Fruit fly (Drosophila melanogaster) whole organism, prepupa: Measurements from ENCODE around the gene Atg1.

Experiments used
- Blimp-1 ChIP-seq: fragments of 200-800 bp; sonication (Bioruptor generic); optimal IDR thresholded peaks from 3 replicates; lab custom pipeline; 2017; ENCODE audit warnings: missing biosample characterization, missing genetic modification characterization, mild to moderate bottlenecking, moderate library complexity, missing genetic modification reagents
- CG10669 ChIP-seq: fragments of 200-800 bp; sonication (Bioruptor generic); optimal IDR thresholded peaks from 3 replicates; lab custom pipeline; 2018; ENCODE audit warnings: missing biosample characterization, mild to moderate bottlenecking, missing genetic modification characterization, moderate library complexity
- CG11294 ChIP-seq: fragments of 200-800 bp; sonication (Bioruptor generic); IDR thresholded peaks from 2 replicates; pipeline ENCODE4 v1.3.6; 2022; ENCODE audit warnings: missing biosample characterization, missing genetic modification characterization
- CG15336 ChIP-seq: fragments of 200-800 bp; sonication (Bioruptor generic); IDR thresholded peaks from 2 replicates; pipeline ENCODE4 v1.3.6; 2022; ENCODE audit warnings: missing biosample characterization, missing genetic modification characterization
- CG3032 ChIP-seq: fragments of 200-800 bp; optimal IDR thresholded peaks from 2 replicates; lab custom pipeline; 2019; ENCODE audit warnings: missing biosample characterization, mild to moderate bottlenecking, missing genetic modification characterization, moderate library complexity
- CG32006 ChIP-seq: fragments of 200-800 bp; sonication (Bioruptor generic); optimal IDR thresholded peaks from 3 replicates; lab custom pipeline; 2017; ENCODE audit warnings: missing biosample characterization, mild to moderate bottlenecking, missing genetic modification characterization
- CG34406 ChIP-seq: fragments of 200-800 bp; sonication (Bioruptor generic); optimal IDR thresholded peaks from 3 replicates; lab custom pipeline; 2016; ENCODE audit warnings: missing biosample characterization, missing genetic modification characterization
- CG4318 ChIP-seq: fragments of 200-800 bp; sonication (Bioruptor generic); optimal IDR thresholded peaks from 3 replicates; lab custom pipeline; 2017; ENCODE audit warnings: missing biosample characterization, mild to moderate bottlenecking, missing genetic modification characterization
- CG6163 ChIP-seq: fragments of 200-800 bp; sonication (Bioruptor generic); IDR thresholded peaks from 3 replicates; pipeline ENCODE4 v1.3.6; 2022; ENCODE audit warnings: missing biosample characterization, missing genetic modification characterization
- CG6792 ChIP-seq: fragments of 200-800 bp; sonication (Bioruptor generic); optimal IDR thresholded peaks from 3 replicates; lab custom pipeline; 2016; ENCODE audit warnings: missing biosample characterization, missing genetic modification characterization
- CG6808 ChIP-seq: fragments of 200-800 bp; sonication (Bioruptor generic); optimal IDR thresholded peaks from 3 replicates; lab custom pipeline; 2017; ENCODE audit warnings: missing biosample characterization, missing genetic modification characterization, mild to moderate bottlenecking, moderate library complexity, missing genetic modification reagents
- CG6854 ChIP-seq: fragments of 200-800 bp; sonication (Bioruptor generic); optimal IDR thresholded peaks from 2 replicates; lab custom pipeline; 2017; ENCODE audit warnings: missing biosample characterization, mild to moderate bottlenecking, missing genetic modification characterization
- CG7368 ChIP-seq: fragments of 200-800 bp; sonication (Bioruptor generic); optimal IDR thresholded peaks from 3 replicates; lab custom pipeline; 2016; ENCODE audit warnings: missing biosample characterization, missing genetic modification characterization
- CG8119 ChIP-seq: fragments of 200-800 bp; sonication (Bioruptor generic); IDR thresholded peaks from 3 replicates; pipeline ENCODE4 v1.3.6; 2022; ENCODE audit warnings: missing biosample characterization, missing genetic modification characterization
- Eip78C ChIP-seq: fragments of 200-800 bp; sonication (Bioruptor generic); peaks from one replicate; lab custom pipeline; 2016; ENCODE audit warnings: missing biosample characterization, missing genetic modification characterization
- Eip93F ChIP-seq: fragments of 200-800 bp; sonication (Bioruptor generic); optimal IDR thresholded peaks from 2 replicates; lab custom pipeline; 2016; ENCODE audit warnings: missing biosample characterization, mild to moderate bottlenecking, missing genetic modification characterization
- Gug ChIP-seq: fragments of 200-800 bp; sonication (Bioruptor generic); IDR thresholded peaks from 2 replicates; pipeline ENCODE4 v1.3.6; 2022; ENCODE audit warnings: missing biosample characterization, missing genetic modification characterization
- Hr39 ChIP-seq: fragments of 200-800 bp; sonication (Bioruptor generic); optimal IDR thresholded peaks from 2 replicates; lab custom pipeline; 2016; ENCODE audit warnings: missing biosample characterization, missing genetic modification characterization
- Lpt ChIP-seq: fragments of 200-800 bp; sonication (Bioruptor generic); optimal IDR thresholded peaks from 3 replicates; lab custom pipeline; 2016; ENCODE audit warnings: missing biosample characterization, missing genetic modification characterization
- OdsH ChIP-seq: fragments of 200-800 bp; sonication (Bioruptor generic); optimal IDR thresholded peaks from 3 replicates; lab custom pipeline; 2016; ENCODE audit warnings: missing biosample characterization, missing genetic modification characterization
- Sox102F ChIP-seq: fragments of 200-800 bp; sonication (Bioruptor generic); optimal IDR thresholded peaks from 2 replicates; lab custom pipeline; 2016; ENCODE audit warnings: missing biosample characterization, mild to moderate bottlenecking, missing genetic modification characterization
- Sox14 ChIP-seq: fragments of 200-800 bp; sonication (Bioruptor generic); optimal IDR thresholded peaks from 3 replicates; lab custom pipeline; 2016; ENCODE audit warnings: missing biosample characterization, missing genetic modification characterization
- Sox15 ChIP-seq: fragments of 200-800 bp; sonication (Bioruptor generic); optimal IDR thresholded peaks from 3 replicates; lab custom pipeline; 2016; ENCODE audit warnings: missing biosample characterization, missing genetic modification characterization
- achi ChIP-seq: fragments of 200-800 bp; sonication (Bioruptor generic); optimal IDR thresholded peaks from 3 replicates; lab custom pipeline; 2016; ENCODE audit warnings: missing biosample characterization, missing genetic modification characterization
- cyc ChIP-seq: fragments of 200-800 bp; sonication (Bioruptor generic); optimal IDR thresholded peaks from 3 replicates; lab custom pipeline; 2016; ENCODE audit warnings: missing biosample characterization, missing genetic modification characterization
- dsx ChIP-seq: fragments of 200-800 bp; optimal IDR thresholded peaks from 3 replicates; lab custom pipeline; 2019; ENCODE audit warnings: missing biosample characterization, mild to moderate bottlenecking, missing genetic modification characterization, moderate library complexity; ENCODE audit not compliant: poor library complexity, severe bottlenecking
- eg ChIP-seq: fragments of 200-800 bp; sonication (Bioruptor generic); IDR thresholded peaks from 3 replicates; pipeline ENCODE4 v1.3.6; 2022; ENCODE audit warnings: missing biosample characterization, missing genetic modification characterization
- esn ChIP-seq: fragments of 200-800 bp; sonication (Bioruptor generic); optimal IDR thresholded peaks from 2 replicates; lab custom pipeline; 2016; ENCODE audit warnings: missing biosample characterization, mild to moderate bottlenecking, missing genetic modification characterization, moderate library complexity
- fd85E ChIP-seq: fragments of 200-800 bp; sonication (Bioruptor generic); optimal IDR thresholded peaks from 3 replicates; lab custom pipeline; 2016; ENCODE audit warnings: missing biosample characterization, missing genetic modification characterization
- fkh ChIP-seq: fragments of 200-800 bp; sonication (Bioruptor generic); optimal IDR thresholded peaks from 3 replicates; lab custom pipeline; 2017; ENCODE audit warnings: missing biosample characterization, mild to moderate bottlenecking, missing genetic modification characterization, moderate library complexity
- net ChIP-seq: fragments of 200-800 bp; sonication (Bioruptor generic); optimal IDR thresholded peaks from 3 replicates; lab custom pipeline; 2016; ENCODE audit warnings: missing biosample characterization, missing genetic modification characterization
- pdm3 ChIP-seq: fragments of 200-800 bp; sonication (Bioruptor generic); optimal IDR thresholded peaks from 3 replicates; lab custom pipeline; 2016; ENCODE audit warnings: missing biosample characterization, missing genetic modification characterization
- ss ChIP-seq, 2 experiments: fragments of 200-800 bp; sonication (Bioruptor generic); optimal IDR thresholded peaks; 2 replicates in 1 of 2; 3 replicates in 1 of 2; lab custom pipeline; 2017 to 2018; ENCODE audit warnings: mild to moderate bottlenecking in 2 of 2, missing biosample characterization in 2 of 2, missing genetic modification characterization in 2 of 2, moderate library complexity in 1 of 2
- svp ChIP-seq: fragments of 200-800 bp; sonication (Bioruptor generic); peaks from one replicate; lab custom pipeline; 2016; ENCODE audit warnings: missing biosample characterization, missing genetic modification characterization
- topi ChIP-seq: fragments of 200-800 bp; sonication (Bioruptor generic); optimal IDR thresholded peaks from 3 replicates; lab custom pipeline; 2016; ENCODE audit warnings: missing biosample characterization, missing genetic modification characterization
- vri ChIP-seq: fragments of 200-800 bp; sonication (Bioruptor generic); optimal IDR thresholded peaks from 3 replicates; lab custom pipeline; 2016; ENCODE audit warnings: missing biosample characterization, mild to moderate bottlenecking, missing genetic modification characterization

Atg1 gene

DNA sequence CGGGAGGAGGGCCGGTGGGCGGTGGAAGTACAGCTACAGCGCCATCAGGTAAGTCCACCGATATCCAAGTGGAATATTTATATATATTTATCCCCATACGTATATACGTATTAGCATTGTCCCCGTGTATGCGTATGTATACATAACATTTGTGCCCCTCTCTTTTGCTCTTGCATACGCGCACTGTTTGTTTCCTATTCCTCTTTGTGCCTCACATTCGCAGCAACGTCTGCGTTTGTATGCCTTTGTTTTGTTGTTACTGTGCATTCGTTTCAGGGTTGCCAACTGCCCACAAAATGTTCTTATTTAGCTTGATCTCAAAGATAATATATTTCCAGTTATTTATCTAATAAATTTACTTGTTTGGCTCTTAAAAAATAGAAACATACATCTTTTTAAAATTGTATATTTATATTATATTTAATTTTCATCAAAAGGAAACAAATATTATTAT lies 1.4 kb upstream of the Atg1 start (continued):
- TF ChIP-seq achi (GFP tag; lab: Kevin White, UChicago): peak; percentile 67
- TF ChIP-seq eg (GFP tag; lab: Robert Waterston, UW): peak; percentile 72; the same call in 2 of the 3 replicates
- no peak for TF ChIP-seq net (GFP tag; lab: Kevin White, UChicago)
- peak; percentile 62 for TF ChIP-seq CG34406
- TF ChIP-seq Eip78C (GFP tag; lab: Kevin White, UChicago): peak; percentile 86
- TF ChIP-seq CG7368 (GFP tag; lab: Kevin White, UChicago): peak; percentile 57
- TF ChIP-seq CG3032: peak; percentile 60
- TF ChIP-seq cyc: peak; percentile 33
- TF ChIP-seq CG6163: peak; percentile 85
- peak; percentile 54 for TF ChIP-seq dsx
- no peak for TF ChIP-seq pdm3 (GFP tag; lab: Kevin White, UChicago)
- TF ChIP-seq CG15336 (GFP tag; lab: Robert Waterston, UW): peak; percentile 69
- no peak for TF ChIP-seq CG4318 (GFP tag; lab: Kevin White, UChicago)
- peak; percentile 43 for TF ChIP-seq Lpt
- no peak for TF ChIP-seq CG6808
- peak; percentile 60 for TF ChIP-seq esn (GFP tag; lab: Kevin White, UChicago)
- no peak for TF ChIP-seq CG32006 (GFP tag; lab: Kevin White, UChicago)
- no peak for TF ChIP-seq CG11294
- TF ChIP-seq vri: no peak
- peak; percentile 13 for TF ChIP-seq Blimp-1
- peak; percentile 54 for TF ChIP-seq topi
- TF ChIP-seq CG6854 (GFP tag; lab: Kevin White, UChicago): no peak
- peak; percentile 51 for TF ChIP-seq fd85E (GFP tag; lab: Kevin White, UChicago)
- TF ChIP-seq Sox14 (GFP tag; lab: Kevin White, UChicago): peak; percentile 82
- TF ChIP-seq Sox102F: peak; percentile 71
- peak; percentile 50 for TF ChIP-seq Eip93F (GFP tag; lab: Kevin White, UChicago)
- TF ChIP-seq Sox15 (GFP tag; lab: Kevin White, UChicago): no peak
- no peak for TF ChIP-seq CG10669 (GFP tag; lab: Kevin White, UChicago)
- TF ChIP-seq CG6792: peak; percentile 57
- TF ChIP-seq Hr39: peak; percentile 18
- TF ChIP-seq svp: no peak
- peak; percentile 55 for TF ChIP-seq OdsH (GFP tag; lab: Kevin White, UChicago)

DNA sequence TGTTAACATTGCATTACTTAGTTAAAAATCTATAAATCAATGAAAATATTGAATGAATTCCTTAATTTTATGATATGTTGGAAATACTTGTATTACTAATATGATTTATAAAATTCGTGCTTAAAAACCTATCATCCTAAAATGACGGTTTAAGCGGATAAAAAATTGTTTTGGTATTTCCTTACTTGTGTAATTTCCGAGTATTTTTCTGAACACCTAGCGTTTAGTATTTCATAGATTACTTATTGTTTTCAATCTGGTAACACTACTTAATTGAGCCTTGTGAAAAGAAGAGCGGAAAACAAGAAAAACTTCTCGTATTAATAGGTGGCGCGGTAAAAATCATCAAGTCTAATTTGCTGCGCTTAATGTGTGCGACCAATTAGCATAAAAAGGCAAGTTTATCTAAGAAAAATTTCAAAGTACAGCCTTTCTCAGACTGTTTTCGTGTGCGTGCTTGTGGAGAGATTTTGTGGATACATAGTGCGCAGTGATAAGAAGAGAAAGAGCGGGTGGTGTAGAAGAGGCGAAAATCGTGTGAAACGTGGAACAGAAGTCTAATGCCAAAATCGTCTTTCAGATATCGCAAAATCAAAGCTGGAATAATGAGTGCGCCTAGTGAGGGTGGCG lies 859 bp upstream of the Atg1 start, which contains the start of gene Sap130:
Gene Sap130 (plus strand): TSS at position 243 of the 630 bp plus-strand sequence.
- TF ChIP-seq dsx: peak; percentile 2
- TF ChIP-seq eg (GFP tag; lab: Robert Waterston, UW): no peak
- TF ChIP-seq Eip78C (GFP tag; lab: Kevin White, UChicago): peak; percentile 20

DNA sequence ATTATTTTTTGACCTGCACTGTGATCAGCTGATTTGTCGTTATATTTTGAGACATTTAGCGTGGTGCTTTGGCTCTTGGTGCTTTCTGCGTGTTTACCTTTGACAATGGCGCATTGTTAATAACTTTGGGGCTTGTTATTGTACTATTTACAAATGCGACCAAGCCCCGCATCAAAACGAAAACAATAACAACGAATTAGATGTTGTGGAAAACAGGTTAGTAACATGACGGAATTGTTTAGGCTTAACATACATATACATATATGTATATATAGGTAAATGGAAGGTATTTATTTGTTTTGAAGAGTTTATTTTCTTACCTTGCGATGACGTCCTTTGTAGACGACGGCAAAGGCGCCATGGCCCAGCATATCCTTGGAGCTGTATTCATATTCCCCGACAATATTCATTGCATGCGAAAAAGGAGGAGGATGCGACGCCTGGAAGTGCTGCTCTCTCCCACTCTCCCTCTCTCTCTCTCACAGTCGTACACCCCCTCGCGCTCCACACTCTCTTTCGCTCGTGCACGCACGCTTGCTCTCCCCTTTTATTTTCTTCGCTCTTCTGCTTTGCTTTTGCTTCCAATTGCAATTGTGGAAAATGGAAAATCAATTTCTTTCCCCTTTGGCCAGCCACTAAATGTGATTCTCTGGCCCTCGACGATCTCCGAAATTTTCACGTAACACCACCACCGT lies 734 bp downstream of the Atg1 start:
- TF ChIP-seq esn (GFP tag; lab: Kevin White, UChicago) (no peak), CG10669 (GFP tag; lab: Kevin White, UChicago) (no peak), svp (no peak), achi (GFP tag; lab: Kevin White, UChicago) (no peak), dsx (no peak), CG15336 (GFP tag; lab: Robert Waterston, UW) (peak; percentile 16; the same call in 1 of the 2 replicates), CG8119 (GFP tag; lab: Robert Waterston, UW) (peak; percentile 22; the same call in 1 of the 3 replicates), fkh (peak; percentile 53), CG34406 (no peak), fd85E (GFP tag; lab: Kevin White, UChicago) (no peak), CG6163 (peak; percentile 44; the same call in 2 of the 3 replicates), ss (GFP tag; optimal IDR thresholded peaks at IDR 0.05; lab: Kevin White, UChicago) (peak; percentile 30 to 67), Gug (GFP tag; lab: Robert Waterston, UW) (no peak), Eip78C (GFP tag; lab: Kevin White, UChicago) (peak; percentile 37)
